Worm (Caenorhabditis elegans): Measurements from ENCODE around the gene aptf-2.

The aptf-2 gene

ce11 chrIV:13369120-13369842 lies 46.6 kb downstream of the aptf-2 start, which contains the start of gene agt-1:
TSS of gene agt-1 (minus strand) at chrIV:13369412.
- no peak for TF ChIP-seq ces-1 (GFP tag; optimal IDR thresholded peaks at IDR 0.05)
- no peak for TF ChIP-seq lsy-2 (tag; optimal IDR thresholded peaks at IDR 0.05)
- no peak for TF ChIP-seq snpc-4 (tag; optimal IDR thresholded peaks at IDR 0.05)

ce11 chrIV:13364869-13365268 lies 51.0 kb downstream of the aptf-2 start, which contains the start of gene srsx-25:
TSS of gene srsx-25 (plus strand) at chrIV:13365169.
- no peak for TF ChIP-seq blmp-1 (tag; optimal IDR thresholded peaks at IDR 0.05)
- TF ChIP-seq pha-4 (tag; optimal IDR thresholded peaks at IDR 0.05) = no peak
- no peak for TF ChIP-seq sptf-1 (tag; optimal IDR thresholded peaks at IDR 0.05)
- TF ChIP-seq ceh-39 (tag; optimal IDR thresholded peaks at IDR 0.05) = no peak
- no peak for TF ChIP-seq sem-2 (GFP tag; optimal IDR thresholded peaks at IDR 0.05)
- TF ChIP-seq ces-1 (GFP tag; optimal IDR thresholded peaks at IDR 0.05) = no peak
- TF ChIP-seq drap-1 (GFP tag; optimal IDR thresholded peaks at IDR 0.05) = no peak
- no peak for TF ChIP-seq ham-2 (GFP tag; optimal IDR thresholded peaks at IDR 0.05)
- TF ChIP-seq cnd-1 (tag; optimal IDR thresholded peaks at IDR 0.05) = no peak
- TF ChIP-seq tbx-8 (GFP tag; optimal IDR thresholded peaks at IDR 0.05) = no peak
- no peak for TF ChIP-seq unc-62 (GFP tag; optimal IDR thresholded peaks at IDR 0.05)
- TF ChIP-seq ceh-83 (GFP tag; optimal IDR thresholded peaks at IDR 0.05) = no peak
- no peak for TF ChIP-seq nhr-2 (tag; optimal IDR thresholded peaks at IDR 0.05)
- TF ChIP-seq hlh-1 (tag; optimal IDR thresholded peaks at IDR 0.05) = no peak
- no peak for TF ChIP-seq mls-2 (tag; optimal IDR thresholded peaks at IDR 0.05)
- TF ChIP-seq bed-3 (GFP tag; optimal IDR thresholded peaks at IDR 0.05) = no peak

Measured in whole organism, mixed stage, embryonic.